Fruit fly (Drosophila melanogaster): ENCODE results near the gene fid.

Gene fid

DNA sequence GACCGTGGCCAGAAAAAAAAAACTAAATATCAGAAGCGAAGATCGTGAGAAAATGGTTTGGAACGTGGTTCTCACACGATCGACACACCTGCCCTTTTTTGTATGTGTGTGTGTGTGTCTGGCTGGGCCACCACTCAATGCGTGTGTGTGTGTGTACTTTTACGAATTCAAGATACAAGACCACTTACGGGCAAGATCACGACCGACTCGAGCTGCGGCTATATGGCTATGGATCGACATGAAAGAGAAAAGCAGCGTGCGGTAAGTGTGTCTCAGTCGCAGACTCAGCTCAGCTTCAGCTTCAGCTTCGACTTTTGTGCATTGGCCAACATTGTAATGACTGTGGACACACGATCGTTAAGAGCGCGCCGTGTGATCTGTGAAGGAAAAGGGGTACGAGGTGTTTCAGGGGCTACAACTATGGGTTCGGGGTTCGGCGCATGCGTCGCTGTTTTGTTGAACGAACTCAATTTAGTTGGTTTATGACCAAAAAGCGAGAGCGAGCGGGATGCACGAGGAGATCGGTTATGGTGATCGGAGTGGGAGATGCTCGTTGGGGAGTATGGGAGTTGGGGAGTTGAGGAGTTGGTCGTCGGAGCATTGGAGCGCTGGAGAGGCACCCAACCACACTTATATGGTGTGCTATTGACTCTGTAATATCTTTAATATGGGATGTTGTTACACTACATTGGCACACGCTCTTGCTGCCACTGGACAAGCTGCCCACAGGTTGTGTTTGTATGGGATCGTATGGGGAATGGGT is 32.9 kb downstream of the fid start (continued):
- no peak for TF ChIP-seq C15 (GFP tag; IDR thresholded peaks at IDR 0.05)
- TF ChIP-seq Med (GFP tag) = peak; percentile 71
- TF ChIP-seq fd3F (GFP tag; optimal IDR thresholded peaks at IDR 0.05) = no peak
- no peak for TF ChIP-seq org-1 (GFP tag; optimal IDR thresholded peaks at IDR 0.05)
- no peak for TF ChIP-seq CG6765 (GFP tag; optimal IDR thresholded peaks at IDR 0.05)
- no peak for TF ChIP-seq lola (GFP tag; optimal IDR thresholded peaks at IDR 0.05)
- peak; percentile 77 for TF ChIP-seq grn (GFP tag; optimal IDR thresholded peaks at IDR 0.05)
- TF ChIP-seq CG12104 (GFP tag; optimal IDR thresholded peaks at IDR 0.05) = no peak
- TF ChIP-seq Nf-YB (GFP tag; optimal IDR thresholded peaks at IDR 0.05) = no peak
- TF ChIP-seq zen2 (GFP tag; IDR thresholded peaks at IDR 0.05; ENCODE audit: partially characterized antibody) = 0 out of 3 replicates have a peak, but pooled peaks have one; percentile 26
- peak; percentile 26 for TF ChIP-seq Abd-B (GFP tag; optimal IDR thresholded peaks at IDR 0.05)
- TF ChIP-seq inv (GFP tag; IDR thresholded peaks at IDR 0.05; ENCODE audit: partially characterized antibody) = no peak
- TF ChIP-seq CG17612 (GFP tag; IDR thresholded peaks at IDR 0.05) = no peak
- no peak for TF ChIP-seq CG30431 (GFP tag; optimal IDR thresholded peaks at IDR 0.05)
- TF ChIP-seq CG32772 (GFP tag; IDR thresholded peaks at IDR 0.05) = peak; percentile 27; the same call in 1 of the 2 replicates
- TF ChIP-seq Mad (GFP tag; optimal IDR thresholded peaks at IDR 0.05) = no peak
- TF ChIP-seq Rfx (GFP tag; IDR thresholded peaks at IDR 0.05) = no peak
- no peak for TF ChIP-seq mld (GFP tag; IDR thresholded peaks at IDR 0.05; ENCODE audit: partially characterized antibody)
- no peak for TF ChIP-seq CG15479 (GFP tag; optimal IDR thresholded peaks at IDR 0.05)
- no peak for TF ChIP-seq crp (GFP tag; optimal IDR thresholded peaks at IDR 0.05)
- no peak for TF ChIP-seq HHEX (GFP tag; optimal IDR thresholded peaks at IDR 0.05)
- TF ChIP-seq gsb (GFP tag; IDR thresholded peaks at IDR 0.05) = no peak
- peak; percentile 72 for TF ChIP-seq crol (GFP tag; IDR thresholded peaks at IDR 0.05)
- no peak for TF ChIP-seq pzg (GFP tag; optimal IDR thresholded peaks at IDR 0.05)
- TF ChIP-seq oc (tag; optimal IDR thresholded peaks at IDR 0.05) = peak; percentile 64
- TF ChIP-seq CG17912 (GFP tag; optimal IDR thresholded peaks at IDR 0.05) = no peak
- no peak for TF ChIP-seq Ets65A (GFP tag)
- TF ChIP-seq Lpt (GFP tag; optimal IDR thresholded peaks at IDR 0.05) = no peak
- TF ChIP-seq corto (GFP tag; optimal IDR thresholded peaks at IDR 0.05) = no peak
- TF ChIP-seq cato (GFP tag; optimal IDR thresholded peaks at IDR 0.05; ENCODE audit: borderline replicate concordance) = no peak
- no peak for TF ChIP-seq Ssrp (tag; optimal IDR thresholded peaks at IDR 0.05)
- TF ChIP-seq luna (GFP tag; optimal IDR thresholded peaks at IDR 0.05) = no peak
- no peak for TF ChIP-seq Max (GFP tag; optimal IDR thresholded peaks at IDR 0.05)
- no peak for TF ChIP-seq schlank (tag; optimal IDR thresholded peaks at IDR 0.05)
- no peak for TF ChIP-seq ranshi (GFP tag; IDR thresholded peaks at IDR 0.05)
- no peak for TF ChIP-seq tll (GFP tag; optimal IDR thresholded peaks at IDR 0.05)
- TF ChIP-seq stc (GFP tag; IDR thresholded peaks at IDR 0.05) = no peak
- no peak for TF ChIP-seq CG10274 (GFP tag; optimal IDR thresholded peaks at IDR 0.05)
- TF ChIP-seq D19A (tag; optimal IDR thresholded peaks at IDR 0.05) = no peak
- TF ChIP-seq jing (GFP tag; optimal IDR thresholded peaks at IDR 0.05) = no peak
- no peak for TF ChIP-seq bab2 (GFP tag; optimal IDR thresholded peaks at IDR 0.05)
- no peak for TF ChIP-seq HLH4C (GFP tag; IDR thresholded peaks at IDR 0.05; ENCODE audit: partially characterized antibody)
- no peak for TF ChIP-seq lmd (GFP tag; IDR thresholded peaks at IDR 0.05)
- no peak for TF ChIP-seq CG7839 (tag; optimal IDR thresholded peaks at IDR 0.05)
- no peak for TF ChIP-seq shn (GFP tag; optimal IDR thresholded peaks at IDR 0.05)
- 0 out of 3 replicates have a peak, but pooled peaks have one; percentile 4 for TF ChIP-seq Mrtf (GFP tag; IDR thresholded peaks at IDR 0.05)
- no peak for TF ChIP-seq gro (GFP tag; optimal IDR thresholded peaks at IDR 0.05)
- no peak for TF ChIP-seq slou (GFP tag; optimal IDR thresholded peaks at IDR 0.05)
- TF ChIP-seq Gug (GFP tag; IDR thresholded peaks at IDR 0.05) = no peak
